Worm (Caenorhabditis elegans) whole organism, late embryonic: Measurements from ENCODE around the gene srw-109.
A peak's percentile ranks its signal among the peaks of the same experiment; 100 is the strongest.

Experiments used
- C08G9.2 ChIP-seq: sonication (generic microtip); optimal IDR thresholded peaks from 2 replicates; lab custom pipeline; 2016; ENCODE audit warnings: mild to moderate bottlenecking, missing genetic modification characterization, moderate library complexity, missing compliant biosample characterization
- F13H6.1 ChIP-seq: sonication (generic microtip); optimal IDR thresholded peaks from 2 replicates; lab custom pipeline; 2016; ENCODE audit warnings: missing genetic modification characterization, missing compliant biosample characterization
- K02D7.2 ChIP-seq: sonication (generic microtip); optimal IDR thresholded peaks from 2 replicates; lab custom pipeline; 2017; ENCODE audit warnings: mild to moderate bottlenecking, missing genetic modification characterization, missing compliant biosample characterization
- ceh-14 ChIP-seq: sonication (generic microtip); optimal IDR thresholded peaks from 2 replicates; lab custom pipeline; 2016; ENCODE audit warnings: missing genotype, missing genetic modification characterization, missing compliant biosample characterization
- ceh-18 ChIP-seq: sonication (generic microtip); optimal IDR thresholded peaks from 2 replicates; lab custom pipeline; 2016; ENCODE audit warnings: missing genetic modification characterization, missing compliant biosample characterization
- ceh-2 ChIP-seq: sonication (generic microtip); optimal IDR thresholded peaks from 2 replicates; lab custom pipeline; 2016; ENCODE audit warnings: missing genotype, missing genetic modification characterization, missing compliant biosample characterization
- ceh-22 ChIP-seq: sonication (generic microtip); optimal IDR thresholded peaks from 2 replicates; lab custom pipeline; 2017; ENCODE audit warnings: missing biosample characterization, missing genetic modification characterization
- ceh-24 ChIP-seq: sonication (generic microtip); optimal IDR thresholded peaks from 2 replicates; lab custom pipeline; 2016; ENCODE audit warnings: mild to moderate bottlenecking, missing genetic modification characterization, missing compliant biosample characterization
- ceh-31 ChIP-seq: sonication (generic microtip); optimal IDR thresholded peaks from 2 replicates; lab custom pipeline; 2016; ENCODE audit warnings: missing genetic modification characterization, missing compliant biosample characterization
- ceh-34 ChIP-seq: sonication (generic microtip); optimal IDR thresholded peaks from 2 replicates; lab custom pipeline; 2016; ENCODE audit warnings: mild to moderate bottlenecking, missing genetic modification characterization, missing compliant biosample characterization
- dmd-4 ChIP-seq: sonication (generic microtip); optimal IDR thresholded peaks from 2 replicates; lab custom pipeline; 2016; ENCODE audit warnings: borderline replicate concordance, missing genetic modification characterization, missing compliant biosample characterization
- dve-1 ChIP-seq: sonication (generic microtip); optimal IDR thresholded peaks from 2 replicates; lab custom pipeline; 2017; ENCODE audit warnings: antibody characterized with exemption, mild to moderate bottlenecking, missing genetic modification characterization, missing compliant biosample characterization
- elt-2 ChIP-seq: sonication (generic microtip); optimal IDR thresholded peaks from 2 replicates; lab custom pipeline; 2016; ENCODE audit warnings: missing genetic modification reagents, missing genetic modification characterization, missing compliant biosample characterization
- elt-4 ChIP-seq: sonication (generic microtip); optimal IDR thresholded peaks from 2 replicates; lab custom pipeline; 2016; ENCODE audit warnings: missing genetic modification characterization, missing compliant biosample characterization
- eyg-1 ChIP-seq: sonication (generic microtip); optimal IDR thresholded peaks from 2 replicates; lab custom pipeline; 2016; ENCODE audit warnings: missing genotype, missing genetic modification characterization, missing compliant biosample characterization
- fkh-10 ChIP-seq: fragments of 150-350 bp; optimal IDR thresholded peaks from 2 replicates; lab custom pipeline; 2014; ENCODE audit warnings: missing biosample characterization, missing genetic modification reagents, missing genetic modification characterization
- fkh-6 ChIP-seq: sonication (generic microtip); optimal IDR thresholded peaks from 2 replicates; lab custom pipeline; 2016; ENCODE audit warnings: missing genetic modification characterization, missing compliant biosample characterization
- gmeb-2 ChIP-seq: sonication (generic microtip); optimal IDR thresholded peaks from 2 replicates; lab custom pipeline; 2016; ENCODE audit warnings: missing genetic modification characterization, inconsistent platforms, missing compliant biosample characterization
- hlh-13 ChIP-seq: fragments of 200-800 bp; sonication (Bioruptor generic); optimal IDR thresholded peaks from 2 replicates; lab custom pipeline; 2018; ENCODE audit warnings: mild to moderate bottlenecking, missing genetic modification characterization, missing compliant biosample characterization
- hlh-30 ChIP-seq: sonication (generic microtip); optimal IDR thresholded peaks from 2 replicates; lab custom pipeline; 2017; ENCODE audit warnings: antibody characterized with exemption, missing genetic modification characterization, missing compliant biosample characterization; ENCODE audit not compliant: insufficient read depth
- lim-6 ChIP-seq: sonication (generic microtip); optimal IDR thresholded peaks from 2 replicates; lab custom pipeline; 2016; ENCODE audit warnings: missing genetic modification characterization, missing compliant biosample characterization
- lin-11 ChIP-seq: fragments of 200-800 bp; sonication (Bioruptor generic); optimal IDR thresholded peaks from 2 replicates; lab custom pipeline; 2018; ENCODE audit warnings: mild to moderate bottlenecking, missing genetic modification characterization, missing compliant biosample characterization
- nfya-1 ChIP-seq: sonication (generic microtip); optimal IDR thresholded peaks from 2 replicates; lab custom pipeline; 2017; ENCODE audit warnings: missing genetic modification characterization, mild to moderate bottlenecking, missing compliant biosample characterization, antibody characterized with exemption, moderate library complexity
- odd-2 ChIP-seq: sonication (generic microtip); optimal IDR thresholded peaks from 2 replicates; lab custom pipeline; 2017; ENCODE audit warnings: antibody characterized with exemption, mild to moderate bottlenecking, missing genetic modification characterization, missing compliant biosample characterization
- pha-2 ChIP-seq: sonication (generic microtip); optimal IDR thresholded peaks from 2 replicates; lab custom pipeline; 2017; ENCODE audit warnings: mild to moderate bottlenecking, missing genetic modification characterization, missing compliant biosample characterization
- pros-1 ChIP-seq: fragments of 150-350 bp; optimal IDR thresholded peaks from 2 replicates; lab custom pipeline; 2014; ENCODE audit warnings: missing biosample characterization, missing genetic modification reagents, missing genetic modification characterization
- ref-2 ChIP-seq: sonication (generic microtip); optimal IDR thresholded peaks from 2 replicates; lab custom pipeline; 2016; ENCODE audit warnings: missing genetic modification characterization, missing compliant biosample characterization
- rnt-1 ChIP-seq: sonication (generic microtip); optimal IDR thresholded peaks from 2 replicates; lab custom pipeline; 2016; ENCODE audit warnings: missing genetic modification characterization, missing compliant biosample characterization
- sdc-2 ChIP-seq: sonication (generic microtip); optimal IDR thresholded peaks from 2 replicates; lab custom pipeline; 2016; ENCODE audit warnings: missing genotype, missing genetic modification characterization, missing compliant biosample characterization
- sox-2 ChIP-seq: fragments of 200-800 bp; sonication (Bioruptor generic); IDR thresholded peaks from 2 replicates; pipeline ENCODE4 v1.3.6; 2022; ENCODE audit warnings: missing genetic modification reagents, missing genetic modification characterization, missing compliant biosample characterization
- sox-4 ChIP-seq: sonication (generic microtip); optimal IDR thresholded peaks from 2 replicates; lab custom pipeline; 2017; ENCODE audit warnings: mild to moderate bottlenecking, missing genetic modification characterization, inconsistent platforms, missing compliant biosample characterization
- unc-3 ChIP-seq, 2 experiments: fragments of 200-800 bp in 1 of 2; sonication (Bioruptor generic) in 1 of 2; sonication (generic microtip) in 1 of 2; conservative IDR thresholded peaks in 1 of 2; optimal IDR thresholded peaks in 1 of 2; 2 replicates each; pipeline versions ENCODE4 v1.3.6 to Lab custom; 2016 to 2022; ENCODE audit warnings: missing compliant biosample characterization in 2 of 2, missing genetic modification characterization in 2 of 2, missing genetic modification reagents in 1 of 2
- unc-55 ChIP-seq: sonication (generic microtip); optimal IDR thresholded peaks from 2 replicates; lab custom pipeline; 2017; ENCODE audit warnings: missing biosample characterization, missing genetic modification reagents, missing genetic modification characterization
- zip-5 ChIP-seq: sonication (generic microtip); optimal IDR thresholded peaks from 2 replicates; lab custom pipeline; 2016; ENCODE audit warnings: missing genetic modification characterization, missing compliant biosample characterization
- ztf-16 ChIP-seq: sonication (generic microtip); optimal IDR thresholded peaks from 2 replicates; lab custom pipeline; 2017; ENCODE audit warnings: missing genetic modification characterization, missing compliant biosample characterization

Gene srw-109

DNA sequence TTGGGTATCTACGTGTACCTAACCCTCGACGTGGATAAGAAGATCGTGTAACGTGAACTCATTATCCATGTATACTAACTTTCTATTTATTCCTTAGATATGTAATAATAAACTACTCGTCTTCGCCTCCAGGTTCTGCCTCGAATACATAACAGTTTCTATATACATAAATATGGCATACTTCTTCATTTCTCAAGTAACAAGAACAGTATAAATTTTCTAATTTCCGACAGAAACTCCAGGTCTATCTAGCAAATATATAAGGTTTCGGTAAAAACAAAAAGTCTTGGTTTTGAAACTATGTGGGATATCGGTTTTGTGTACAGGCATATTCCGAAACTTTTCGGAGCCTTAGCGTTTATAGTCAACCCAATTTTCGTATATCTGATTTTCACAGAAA, 29.6 kb upstream of the srw-109 start, which contains the start of gene srj-37:
Gene srj-37, plus strand, starts transcription at position 301 of the 400 bp plus-strand sequence.
- TF ChIP-seq ceh-22 (tag; lab: Kevin White, UChicago) (no peak), zip-5 (tag; lab: Kevin White, UChicago) (no peak), lin-11 (tag; lab: Kevin White, UChicago) (no peak), ceh-24 (tag; lab: Kevin White, UChicago) (no peak), ceh-34 (tag; lab: Kevin White, UChicago) (no peak), ztf-16 (tag; lab: Kevin White, UChicago) (no peak), unc-55 (GFP tag; lab: Kevin White, UChicago) (no peak), pha-2 (tag; lab: Kevin White, UChicago) (no peak), pros-1 (tag; lab: Kevin White, UChicago) (no peak), dve-1 (tag; lab: Kevin White, UChicago) (no peak), fkh-6 (tag; lab: Kevin White, UChicago) (no peak), ceh-18 (tag; lab: Kevin White, UChicago) (no peak), ceh-14 (tag; lab: Kevin White, UChicago) (no peak)

ce11 chrV:636281-636680, 27.5 kb upstream of the srw-109 start, which contains the start of gene pals-31:
Gene pals-31, plus strand, starts transcription at chrV:636581.
- TF ChIP-seq ref-2 (no peak), sdc-2 (tag; lab: Kevin White, UChicago) (no peak), sox-2 (GFP tag; lab: Robert Waterston, UW) (no peak), F13H6.1 (tag; lab: Kevin White, UChicago) (no peak), unc-3 (GFP tag; conservative IDR thresholded peaks at IDR 0.05; lab: Robert Waterston, UW) (no peak), unc-3 (tag; optimal IDR thresholded peaks at IDR 0.05; lab: Kevin White, UChicago) (no peak), ceh-31 (tag; lab: Kevin White, UChicago) (no peak), ceh-24 (tag; lab: Kevin White, UChicago) (no peak), hlh-30 (tag; lab: Kevin White, UChicago) (no peak), C08G9.2 (tag; lab: Kevin White, UChicago) (no peak), odd-2 (no peak), K02D7.2 (tag; lab: Kevin White, UChicago) (no peak), hlh-13 (no peak)

- TF ChIP-seq hlh-30 (tag; lab: Kevin White, UChicago) (peak; percentile 28), ceh-31 (tag; lab: Kevin White, UChicago) (no peak), nfya-1 (tag; lab: Kevin White, UChicago) (no peak)
- TF ChIP-seq, all 69 proteins: peak for 1
These were observed 26.9 kb upstream of the srw-109 start for ce11 chrV:635630-636029.

- TF ChIP-seq eyg-1 (tag; lab: Kevin White, UChicago): no peak
- no peak for TF ChIP-seq elt-4 (tag; lab: Kevin White, UChicago)
These were observed 26.1 kb upstream of the srw-109 start, which contains the start of gene F48G7.10 for ce11 chrV:634855-635254. Gene F48G7.10, minus strand, starts transcription at chrV:634955.

- no peak for TF ChIP-seq dmd-4
- TF ChIP-seq K02D7.2 (tag; lab: Kevin White, UChicago): no peak
- TF ChIP-seq ceh-14 (tag; lab: Kevin White, UChicago): no peak
- no peak for TF ChIP-seq zip-5 (tag; lab: Kevin White, UChicago)
- no peak for TF ChIP-seq sox-4 (tag; lab: Kevin White, UChicago)
- no peak for TF ChIP-seq ceh-2 (tag; lab: Kevin White, UChicago)
- no peak for TF ChIP-seq rnt-1 (tag; lab: Kevin White, UChicago)
- TF ChIP-seq C08G9.2 (tag; lab: Kevin White, UChicago): no peak
- TF ChIP-seq unc-3 (GFP tag; conservative IDR thresholded peaks at IDR 0.05; lab: Robert Waterston, UW): no peak
- no peak for TF ChIP-seq unc-3 (tag; optimal IDR thresholded peaks at IDR 0.05; lab: Kevin White, UChicago)
- no peak for TF ChIP-seq eyg-1 (tag; lab: Kevin White, UChicago)
- TF ChIP-seq fkh-10 (GFP tag; lab: Kevin White, UChicago): no peak
- no peak for TF ChIP-seq pha-2 (tag; lab: Kevin White, UChicago)
- no peak for TF ChIP-seq elt-2 (tag; lab: Kevin White, UChicago)
- no peak for TF ChIP-seq lim-6 (tag; lab: Kevin White, UChicago)
- TF ChIP-seq gmeb-2: no peak
- no peak for TF ChIP-seq pros-1 (tag; lab: Kevin White, UChicago)
These were observed 23.1 kb upstream of the srw-109 start for ce11 chrV:631832-632231.
